Fruit fly (Drosophila melanogaster) whole organism, prepupa: ENCODE results near the gene Galphai.
A peak's percentile ranks its signal among the peaks of the same experiment; 100 is the strongest.

ENCODE experiments used
- CG10669 ChIP-seq: fragments of 200-800 bp; sonication (Bioruptor generic); optimal IDR thresholded peaks from 3 replicates; lab custom pipeline; 2018; ENCODE audit warnings: missing biosample characterization, mild to moderate bottlenecking, missing genetic modification characterization, moderate library complexity
- CG11294 ChIP-seq: fragments of 200-800 bp; sonication (Bioruptor generic); IDR thresholded peaks from 2 replicates; pipeline ENCODE4 v1.3.6; 2022; ENCODE audit warnings: missing biosample characterization, missing genetic modification characterization
- CG11762 ChIP-seq: fragments of 200-800 bp; sonication (Bioruptor generic); optimal IDR thresholded peaks from 3 replicates; lab custom pipeline; 2016; ENCODE audit warnings: missing biosample characterization, missing genetic modification characterization; ENCODE audit not compliant: insufficient read depth
- CG11902 ChIP-seq: fragments of 200-800 bp; sonication (Bioruptor generic); optimal IDR thresholded peaks from 3 replicates; lab custom pipeline; 2016; ENCODE audit warnings: missing biosample characterization, missing genetic modification characterization
- CG15336 ChIP-seq: fragments of 200-800 bp; sonication (Bioruptor generic); IDR thresholded peaks from 2 replicates; pipeline ENCODE4 v1.3.6; 2022; ENCODE audit warnings: missing biosample characterization, missing genetic modification characterization
- CG1621 ChIP-seq: fragments of 200-800 bp; sonication (Bioruptor generic); optimal IDR thresholded peaks from 3 replicates; lab custom pipeline; 2018; ENCODE audit warnings: missing biosample characterization, mild to moderate bottlenecking, missing genetic modification characterization
- CG16779 ChIP-seq: fragments of 200-800 bp; sonication (Bioruptor generic); optimal IDR thresholded peaks from 3 replicates; lab custom pipeline; 2017; ENCODE audit warnings: missing biosample characterization, mild to moderate bottlenecking, missing genetic modification characterization
- CG3032 ChIP-seq: fragments of 200-800 bp; optimal IDR thresholded peaks from 2 replicates; lab custom pipeline; 2019; ENCODE audit warnings: missing biosample characterization, mild to moderate bottlenecking, missing genetic modification characterization, moderate library complexity
- CG32006 ChIP-seq: fragments of 200-800 bp; sonication (Bioruptor generic); optimal IDR thresholded peaks from 3 replicates; lab custom pipeline; 2017; ENCODE audit warnings: missing biosample characterization, mild to moderate bottlenecking, missing genetic modification characterization
- CG4318 ChIP-seq: fragments of 200-800 bp; sonication (Bioruptor generic); optimal IDR thresholded peaks from 3 replicates; lab custom pipeline; 2017; ENCODE audit warnings: missing biosample characterization, mild to moderate bottlenecking, missing genetic modification characterization
- CG6163 ChIP-seq: fragments of 200-800 bp; sonication (Bioruptor generic); IDR thresholded peaks from 3 replicates; pipeline ENCODE4 v1.3.6; 2022; ENCODE audit warnings: missing biosample characterization, missing genetic modification characterization
- CG6276 ChIP-seq: fragments of 200-800 bp; sonication (Bioruptor generic); optimal IDR thresholded peaks from 2 replicates; lab custom pipeline; 2017; ENCODE audit warnings: missing biosample characterization, mild to moderate bottlenecking, missing genetic modification characterization
- CG6808 ChIP-seq: fragments of 200-800 bp; sonication (Bioruptor generic); optimal IDR thresholded peaks from 3 replicates; lab custom pipeline; 2017; ENCODE audit warnings: missing biosample characterization, missing genetic modification characterization, mild to moderate bottlenecking, moderate library complexity, missing genetic modification reagents
- CG6854 ChIP-seq: fragments of 200-800 bp; sonication (Bioruptor generic); optimal IDR thresholded peaks from 2 replicates; lab custom pipeline; 2017; ENCODE audit warnings: missing biosample characterization, mild to moderate bottlenecking, missing genetic modification characterization
- CG7368 ChIP-seq: fragments of 200-800 bp; sonication (Bioruptor generic); optimal IDR thresholded peaks from 3 replicates; lab custom pipeline; 2016; ENCODE audit warnings: missing biosample characterization, missing genetic modification characterization
- CG8119 ChIP-seq: fragments of 200-800 bp; sonication (Bioruptor generic); IDR thresholded peaks from 3 replicates; pipeline ENCODE4 v1.3.6; 2022; ENCODE audit warnings: missing biosample characterization, missing genetic modification characterization
- CG8319 ChIP-seq: fragments of 200-800 bp; sonication (Bioruptor generic); optimal IDR thresholded peaks from 3 replicates; lab custom pipeline; 2016; ENCODE audit warnings: missing biosample characterization, missing genetic modification characterization
- CG9139 ChIP-seq: fragments of 200-800 bp; sonication (Bioruptor generic); optimal IDR thresholded peaks from 3 replicates; lab custom pipeline; 2017; ENCODE audit warnings: missing biosample characterization, mild to moderate bottlenecking, missing genetic modification characterization
- Eip75B ChIP-seq: fragments of 200-800 bp; sonication (Bioruptor generic); optimal IDR thresholded peaks from 3 replicates; lab custom pipeline; 2016; ENCODE audit warnings: missing biosample characterization, missing genetic modification characterization
- Eip78C ChIP-seq: fragments of 200-800 bp; sonication (Bioruptor generic); peaks from one replicate; lab custom pipeline; 2016; ENCODE audit warnings: missing biosample characterization, missing genetic modification characterization
- Ets21C ChIP-seq: fragments of 200-800 bp; sonication (Bioruptor generic); optimal IDR thresholded peaks from 3 replicates; lab custom pipeline; 2016; ENCODE audit warnings: missing biosample characterization, missing genetic modification characterization
- Gug ChIP-seq: fragments of 200-800 bp; sonication (Bioruptor generic); IDR thresholded peaks from 2 replicates; pipeline ENCODE4 v1.3.6; 2022; ENCODE audit warnings: missing biosample characterization, missing genetic modification characterization
- Hr38 ChIP-seq: sonication (Bioruptor generic); optimal IDR thresholded peaks from 2 replicates; lab custom pipeline; 2016; ENCODE audit warnings: missing biosample characterization, missing genetic modification characterization
- Hr39 ChIP-seq: fragments of 200-800 bp; sonication (Bioruptor generic); optimal IDR thresholded peaks from 2 replicates; lab custom pipeline; 2016; ENCODE audit warnings: missing biosample characterization, missing genetic modification characterization
- Hr4 ChIP-seq: fragments of 200-800 bp; sonication (Bioruptor generic); optimal IDR thresholded peaks from 3 replicates; lab custom pipeline; 2016; ENCODE audit warnings: missing biosample characterization, missing genetic modification characterization
- Lpt ChIP-seq: fragments of 200-800 bp; sonication (Bioruptor generic); optimal IDR thresholded peaks from 3 replicates; lab custom pipeline; 2016; ENCODE audit warnings: missing biosample characterization, missing genetic modification characterization
- Met ChIP-seq: fragments of 200-800 bp; sonication (Bioruptor generic); optimal IDR thresholded peaks from 3 replicates; lab custom pipeline; 2016; ENCODE audit warnings: missing biosample characterization, missing genetic modification characterization
- OdsH ChIP-seq: fragments of 200-800 bp; sonication (Bioruptor generic); optimal IDR thresholded peaks from 3 replicates; lab custom pipeline; 2016; ENCODE audit warnings: missing biosample characterization, missing genetic modification characterization
- Smox ChIP-seq: fragments of 200-800 bp; sonication (Bioruptor generic); optimal IDR thresholded peaks from 3 replicates; lab custom pipeline; 2016; ENCODE audit warnings: missing biosample characterization, missing genetic modification characterization
- Sox102F ChIP-seq: fragments of 200-800 bp; sonication (Bioruptor generic); optimal IDR thresholded peaks from 2 replicates; lab custom pipeline; 2016; ENCODE audit warnings: missing biosample characterization, mild to moderate bottlenecking, missing genetic modification characterization
- Sox15 ChIP-seq: fragments of 200-800 bp; sonication (Bioruptor generic); optimal IDR thresholded peaks from 3 replicates; lab custom pipeline; 2016; ENCODE audit warnings: missing biosample characterization, missing genetic modification characterization
- achi ChIP-seq: fragments of 200-800 bp; sonication (Bioruptor generic); optimal IDR thresholded peaks from 3 replicates; lab custom pipeline; 2016; ENCODE audit warnings: missing biosample characterization, missing genetic modification characterization
- dac ChIP-seq: fragments of 200-800 bp; sonication (Bioruptor generic); optimal IDR thresholded peaks from 2 replicates; lab custom pipeline; 2017; ENCODE audit warnings: missing biosample characterization, mild to moderate bottlenecking, missing genetic modification characterization
- eg ChIP-seq: fragments of 200-800 bp; sonication (Bioruptor generic); IDR thresholded peaks from 3 replicates; pipeline ENCODE4 v1.3.6; 2022; ENCODE audit warnings: missing biosample characterization, missing genetic modification characterization
- esn ChIP-seq: fragments of 200-800 bp; sonication (Bioruptor generic); optimal IDR thresholded peaks from 2 replicates; lab custom pipeline; 2016; ENCODE audit warnings: missing biosample characterization, mild to moderate bottlenecking, missing genetic modification characterization, moderate library complexity
- fd59A ChIP-seq: fragments of 200-800 bp; sonication (Bioruptor generic); optimal IDR thresholded peaks from 2 replicates; lab custom pipeline; 2017; ENCODE audit warnings: missing biosample characterization, mild to moderate bottlenecking, missing genetic modification characterization, missing genetic modification reagents
- fd85E ChIP-seq: fragments of 200-800 bp; sonication (Bioruptor generic); optimal IDR thresholded peaks from 3 replicates; lab custom pipeline; 2016; ENCODE audit warnings: missing biosample characterization, missing genetic modification characterization
- fkh ChIP-seq: fragments of 200-800 bp; sonication (Bioruptor generic); optimal IDR thresholded peaks from 3 replicates; lab custom pipeline; 2017; ENCODE audit warnings: missing biosample characterization, mild to moderate bottlenecking, missing genetic modification characterization, moderate library complexity
- lz ChIP-seq: fragments of 200-800 bp; sonication (Bioruptor generic); optimal IDR thresholded peaks from 3 replicates; lab custom pipeline; 2016; ENCODE audit warnings: missing biosample characterization, missing genetic modification characterization
- net ChIP-seq: fragments of 200-800 bp; sonication (Bioruptor generic); optimal IDR thresholded peaks from 3 replicates; lab custom pipeline; 2016; ENCODE audit warnings: missing biosample characterization, missing genetic modification characterization
- salr ChIP-seq, 2 experiments: fragments of 200-800 bp; sonication (Bioruptor generic); optimal IDR thresholded peaks; 3 replicates each; lab custom pipeline; 2016 to 2018; ENCODE audit warnings: missing biosample characterization in 2 of 2, missing genetic modification characterization in 2 of 2, mild to moderate bottlenecking in 1 of 2
- spab ChIP-seq: fragments of 200-800 bp; sonication (Bioruptor generic); optimal IDR thresholded peaks from 2 replicates; lab custom pipeline; 2017; ENCODE audit warnings: missing biosample characterization, mild to moderate bottlenecking, missing genetic modification characterization, missing genetic modification reagents
- ss ChIP-seq, 2 experiments: fragments of 200-800 bp; sonication (Bioruptor generic); optimal IDR thresholded peaks; 2 replicates in 1 of 2; 3 replicates in 1 of 2; lab custom pipeline; 2017 to 2018; ENCODE audit warnings: mild to moderate bottlenecking in 2 of 2, missing biosample characterization in 2 of 2, missing genetic modification characterization in 2 of 2, moderate library complexity in 1 of 2
- svp ChIP-seq: fragments of 200-800 bp; sonication (Bioruptor generic); peaks from one replicate; lab custom pipeline; 2016; ENCODE audit warnings: missing biosample characterization, missing genetic modification characterization
- topi ChIP-seq: fragments of 200-800 bp; sonication (Bioruptor generic); optimal IDR thresholded peaks from 3 replicates; lab custom pipeline; 2016; ENCODE audit warnings: missing biosample characterization, missing genetic modification characterization
- vri ChIP-seq: fragments of 200-800 bp; sonication (Bioruptor generic); optimal IDR thresholded peaks from 3 replicates; lab custom pipeline; 2016; ENCODE audit warnings: missing biosample characterization, mild to moderate bottlenecking, missing genetic modification characterization

Galphai gene

dm6 chr3L:6977391-6977790 is 2.5 kb downstream of the Galphai start (continued):
- TF ChIP-seq CG8319 (GFP tag; lab: Kevin White, UChicago) = peak; percentile 29
- no peak for TF ChIP-seq Hr38 (GFP tag; lab: Kevin White, UChicago)
- peak; percentile 13 for TF ChIP-seq Sox15 (GFP tag; lab: Kevin White, UChicago)
- TF ChIP-seq fd59A (GFP tag; lab: Kevin White, UChicago) = peak; percentile 7
- TF ChIP-seq lz = peak; percentile 36
- TF ChIP-seq net (GFP tag; lab: Kevin White, UChicago) = peak; percentile 54
- peak; percentile 10 for TF ChIP-seq dac (GFP tag; lab: Kevin White, UChicago)
- TF ChIP-seq CG3032 (tag; lab: Kevin White, UChicago) = peak; percentile 62
- peak; percentile 63 for TF ChIP-seq esn (GFP tag; lab: Kevin White, UChicago)
- TF ChIP-seq Hr4 (GFP tag; lab: Kevin White, UChicago) = peak; percentile 73
- peak; percentile 89 for TF ChIP-seq eg (GFP tag; lab: Robert Waterston, UW)
- peak; percentile 50 for TF ChIP-seq CG6808 (GFP tag; lab: Kevin White, UChicago)
- TF ChIP-seq CG11902 (GFP tag; lab: Kevin White, UChicago) = peak; percentile 29
- TF ChIP-seq Lpt (GFP tag; lab: Kevin White, UChicago) = peak; percentile 79
- TF ChIP-seq achi (GFP tag; lab: Kevin White, UChicago) = peak; percentile 77
- peak in 1 of 2 experiments; percentile 53 for TF ChIP-seq salr (GFP tag; optimal IDR thresholded peaks at IDR 0.05; lab: Kevin White, UChicago)
- no peak for TF ChIP-seq CG9139 (GFP tag; lab: Kevin White, UChicago)
- peak; percentile 28 for TF ChIP-seq Ets21C (GFP tag; lab: Kevin White, UChicago)
- no peak for TF ChIP-seq fd85E
- TF ChIP-seq CG11762 (GFP tag; lab: Kevin White, UChicago) = peak; percentile 52
- peak; percentile 78 for TF ChIP-seq OdsH (GFP tag; lab: Kevin White, UChicago)
- TF ChIP-seq CG6163 (GFP tag; lab: Robert Waterston, UW) = peak; percentile 92
- TF ChIP-seq CG8119 (GFP tag; lab: Robert Waterston, UW) = peak; percentile 87
- peak; percentile 67 for TF ChIP-seq Met (GFP tag; lab: Kevin White, UChicago)
- TF ChIP-seq CG6854 (GFP tag; lab: Kevin White, UChicago) = peak; percentile 34
- TF ChIP-seq CG16779 = peak; percentile 37
- TF ChIP-seq spab (GFP tag; lab: Kevin White, UChicago) = peak; percentile 21
- peak; percentile 20 for TF ChIP-seq Hr39 (GFP tag; lab: Kevin White, UChicago)
- TF ChIP-seq Eip75B (GFP tag; lab: Kevin White, UChicago) = peak; percentile 17
- TF ChIP-seq Gug (GFP tag; lab: Robert Waterston, UW) = peak; percentile 82
- TF ChIP-seq ss (GFP tag; optimal IDR thresholded peaks at IDR 0.05; lab: Kevin White, UChicago) = peak; percentile 52 to 61
- TF ChIP-seq CG11294 = peak; percentile 67
- TF ChIP-seq CG7368 = peak; percentile 21

- TF ChIP-seq CG1621 (tag; lab: Kevin White, UChicago) = no peak
- TF ChIP-seq CG6276 (GFP tag; lab: Kevin White, UChicago) = no peak
- TF ChIP-seq CG32006 (GFP tag; lab: Kevin White, UChicago) = no peak
- TF ChIP-seq Sox15 (GFP tag; lab: Kevin White, UChicago) = no peak
- TF ChIP-seq eg (GFP tag; lab: Robert Waterston, UW) = no peak
- TF ChIP-seq CG15336 (GFP tag; lab: Robert Waterston, UW) = no peak
- TF ChIP-seq Smox (GFP tag; lab: Kevin White, UChicago) = no peak
- peak; percentile 17 for TF ChIP-seq vri (GFP tag; lab: Kevin White, UChicago)
- no peak for TF ChIP-seq Lpt (GFP tag; lab: Kevin White, UChicago)
- peak; percentile 84 for TF ChIP-seq svp (GFP tag; lab: Kevin White, UChicago)
- TF ChIP-seq Sox102F (GFP tag; lab: Kevin White, UChicago) = no peak
- no peak for TF ChIP-seq Ets21C (GFP tag; lab: Kevin White, UChicago)
- TF ChIP-seq fkh (GFP tag; lab: Kevin White, UChicago) = peak; percentile 48
- TF ChIP-seq dac (GFP tag; lab: Kevin White, UChicago) = no peak
- no peak for TF ChIP-seq esn (GFP tag; lab: Kevin White, UChicago)
- TF ChIP-seq CG7368 = no peak
- no peak for TF ChIP-seq CG16779
- no peak for TF ChIP-seq CG8319 (GFP tag; lab: Kevin White, UChicago)
- TF ChIP-seq CG10669 (GFP tag; lab: Kevin White, UChicago) = no peak
- peak; percentile 44 for TF ChIP-seq Eip78C (GFP tag; lab: Kevin White, UChicago)
- no peak for TF ChIP-seq CG8119 (GFP tag; lab: Robert Waterston, UW)
- no peak for TF ChIP-seq Gug (GFP tag; lab: Robert Waterston, UW)
- no peak for TF ChIP-seq topi (GFP tag; lab: Kevin White, UChicago)
- no peak for TF ChIP-seq Hr4 (GFP tag; lab: Kevin White, UChicago)
- no peak for TF ChIP-seq Hr38 (GFP tag; lab: Kevin White, UChicago)
- TF ChIP-seq CG4318 = no peak
- TF ChIP-seq, all 60 proteins: peak for 4
These were observed 3.2 kb downstream of the Galphai start for dm6 chr3L:6976601-6977140.
